Fruit fly (Drosophila melanogaster) whole organism, embryonic: Measurements from ENCODE around the gene CG31406.

ENCODE experiments used
- Awh ChIP-seq: fragments of 200-800 bp; sonication (Bioruptor generic); IDR thresholded peaks from 2 replicates; pipeline ENCODE4, ENCODE4 v1.3.6; 2022; ENCODE audit warnings: missing biosample characterization, missing genetic modification characterization
- BEAF-32 ChIP-seq: fragments of 200-800 bp; sonication (Bioruptor generic); optimal IDR thresholded peaks from 3 replicates; lab custom pipeline; 2017; ENCODE audit warnings: missing biosample characterization, missing genetic modification characterization, mild to moderate bottlenecking, moderate library complexity, missing genetic modification reagents
- Bgb ChIP-seq: fragments of 200-800 bp; sonication (Bioruptor generic); IDR thresholded peaks from 2 replicates; pipeline ENCODE4 v1.3.6; 2022; ENCODE audit warnings: missing biosample characterization, missing genetic modification characterization; ENCODE audit not compliant: partially characterized antibody
- CG10462 ChIP-seq: fragments of 200-800 bp; sonication (Bioruptor generic); optimal IDR thresholded peaks from 2 replicates; lab custom pipeline; 2016; ENCODE audit warnings: missing biosample characterization, missing genetic modification characterization
- CG11560 ChIP-seq: fragments of 200-800 bp; sonication (Bioruptor generic); IDR thresholded peaks from 3 replicates; pipeline ENCODE4 v1.3.6; 2022; ENCODE audit warnings: missing biosample characterization, missing genetic modification characterization
- CG11696 ChIP-seq: fragments of 200-800 bp; sonication (Bioruptor generic); IDR thresholded peaks from 2 replicates; pipeline ENCODE4 v1.3.6; 2022; ENCODE audit warnings: missing biosample characterization, missing genetic modification characterization
- CG12659 ChIP-seq: fragments of 200-800 bp; sonication (Bioruptor generic); optimal IDR thresholded peaks from 3 replicates; lab custom pipeline; 2017; ENCODE audit warnings: mild to moderate bottlenecking, missing biosample characterization, missing genetic modification reagents, missing genetic modification characterization
- CG13287 ChIP-seq: fragments of 200-800 bp; sonication (Bioruptor generic); IDR thresholded peaks from 2 replicates; pipeline ENCODE4 v1.3.6; 2022; ENCODE audit warnings: missing biosample characterization, missing genetic modification characterization; ENCODE audit not compliant: partially characterized antibody
- CG16813 ChIP-seq: fragments of 200-800 bp; sonication (Bioruptor generic); IDR thresholded peaks from 3 replicates; pipeline ENCODE4 v1.3.6; 2022; ENCODE audit warnings: missing biosample characterization, missing genetic modification characterization; ENCODE audit not compliant: partially characterized antibody
- CG16815 ChIP-seq: fragments of 200-800 bp; sonication (Bioruptor generic); optimal IDR thresholded peaks from 3 replicates; lab custom pipeline; 2017; ENCODE audit warnings: missing biosample characterization, mild to moderate bottlenecking, missing genetic modification characterization
- CG18764 ChIP-seq: fragments of 200-800 bp; sonication (Bioruptor generic); optimal IDR thresholded peaks from 3 replicates; lab custom pipeline; 2016; ENCODE audit warnings: missing biosample characterization, missing genetic modification characterization
- CG2129 ChIP-seq: fragments of 200-800 bp; sonication (Bioruptor generic); IDR thresholded peaks from 2 replicates; pipeline ENCODE4 v1.3.6; 2022; ENCODE audit warnings: missing biosample characterization, missing genetic modification characterization; ENCODE audit not compliant: partially characterized antibody
- CG4617 ChIP-seq: fragments of 200-800 bp; sonication (Bioruptor generic); optimal IDR thresholded peaks from 3 replicates; lab custom pipeline; 2016; ENCODE audit warnings: missing biosample characterization, missing genetic modification characterization, borderline replicate concordance
- CG4707 ChIP-seq: fragments of 200-800 bp; sonication (Bioruptor generic); optimal IDR thresholded peaks from 2 replicates; lab custom pipeline; 2018; ENCODE audit warnings: missing biosample characterization, mild to moderate bottlenecking, missing genetic modification characterization, moderate library complexity
- CG6683 ChIP-seq: fragments of 200-800 bp; sonication (Bioruptor generic); optimal IDR thresholded peaks from 2 replicates; lab custom pipeline; 2017; ENCODE audit warnings: missing biosample characterization, mild to moderate bottlenecking, missing genetic modification characterization, missing genetic modification reagents
- CG6813 ChIP-seq: fragments of 200-800 bp; sonication (Bioruptor generic); optimal IDR thresholded peaks from 2 replicates; lab custom pipeline; 2017; ENCODE audit warnings: missing biosample characterization, missing genetic modification characterization, mild to moderate bottlenecking, moderate library complexity, missing genetic modification reagents
- CG8388 ChIP-seq: fragments of 200-800 bp; sonication (Bioruptor generic); optimal IDR thresholded peaks from 2 replicates; lab custom pipeline; 2019; ENCODE audit warnings: missing biosample characterization, mild to moderate bottlenecking, missing genetic modification characterization, moderate library complexity
- CG9609 ChIP-seq: fragments of 200-800 bp; sonication (Bioruptor generic); optimal IDR thresholded peaks from 3 replicates; lab custom pipeline; 2016; ENCODE audit warnings: missing biosample characterization, missing genetic modification characterization
- Dp ChIP-seq: fragments of 200-800 bp; sonication (Bioruptor generic); optimal IDR thresholded peaks from 2 replicates; lab custom pipeline; 2018; ENCODE audit warnings: missing biosample characterization, mild to moderate bottlenecking, missing genetic modification characterization, moderate library complexity
- E2f2 ChIP-seq: fragments of 200-800 bp; sonication (Bioruptor generic); IDR thresholded peaks from 2 replicates; pipeline ENCODE4 v1.3.6; 2022; ENCODE audit warnings: missing biosample characterization, missing genetic modification characterization
- Ets97D ChIP-seq: fragments of 200-800 bp; sonication (Bioruptor generic); optimal IDR thresholded peaks from 3 replicates; lab custom pipeline; 2016; ENCODE audit warnings: missing biosample characterization, missing genetic modification characterization
- H2.0 ChIP-seq: fragments of 200-800 bp; sonication (Bioruptor generic); IDR thresholded peaks from 2 replicates; pipeline ENCODE4 v1.3.6; 2022; ENCODE audit warnings: missing biosample characterization, missing genetic modification characterization
- HLH54F ChIP-seq: fragments of 200-800 bp; sonication (Bioruptor generic); optimal IDR thresholded peaks from 3 replicates; lab custom pipeline; 2016; ENCODE audit warnings: missing biosample characterization, missing genetic modification characterization
- Med ChIP-seq: fragments of 200-800 bp; sonication (Bioruptor generic); peaks from one replicate; lab custom pipeline; 2016; ENCODE audit warnings: missing biosample characterization, missing genetic modification characterization, mild to moderate bottlenecking, inconsistent platforms, moderate library complexity
- TFAM ChIP-seq: fragments of 200-800 bp; sonication (Bioruptor generic); optimal IDR thresholded peaks from 2 replicates; lab custom pipeline; 2017; ENCODE audit warnings: missing biosample characterization, missing genetic modification characterization, inconsistent platforms
- Trl ChIP-seq, 3 experiments: fragments of >200 bp in 2 of 3; fragments of 200-800 bp in 1 of 3; sonication (Bioruptor generic) in 1 of 3; optimal IDR thresholded peaks; 2 replicates in 1 of 3; 3 replicates in 2 of 3; lab custom pipeline; 2016 to 2017; ENCODE audit warnings: missing biosample characterization in 1 of 3, missing genetic modification characterization in 1 of 3
- bbx ChIP-seq: fragments of 200-800 bp; sonication (Bioruptor generic); IDR thresholded peaks from 2 replicates; pipeline ENCODE4 v1.3.6; 2022; ENCODE audit warnings: missing biosample characterization, missing genetic modification characterization; ENCODE audit not compliant: partially characterized antibody
- bowl ChIP-seq: fragments of 200-800 bp; sonication (Bioruptor generic); IDR thresholded peaks from 2 replicates; pipeline ENCODE4 v1.3.6; 2022; ENCODE audit warnings: missing biosample characterization, missing genetic modification characterization
- cg ChIP-seq: fragments of 200-800 bp; sonication (Bioruptor generic); optimal IDR thresholded peaks from 3 replicates; lab custom pipeline; 2019; ENCODE audit warnings: missing biosample characterization, mild to moderate bottlenecking, missing genetic modification characterization, moderate library complexity
- chn ChIP-seq: fragments of 200-800 bp; sonication (Bioruptor generic); optimal IDR thresholded peaks from 2 replicates; lab custom pipeline; 2016; ENCODE audit warnings: missing biosample characterization, missing genetic modification characterization
- da ChIP-seq: fragments of 200-800 bp; sonication (Bioruptor generic); optimal IDR thresholded peaks from 2 replicates; lab custom pipeline; 2016; ENCODE audit warnings: missing biosample characterization, missing genetic modification characterization
- dmrt99B ChIP-seq: fragments of 200-800 bp; sonication (Bioruptor generic); optimal IDR thresholded peaks from 2 replicates; lab custom pipeline; 2018; ENCODE audit warnings: missing biosample characterization, mild to moderate bottlenecking, missing genetic modification characterization, moderate library complexity
- eve ChIP-seq, 2 experiments: fragments of >200 bp; optimal IDR thresholded peaks; 2 replicates each; lab custom pipeline; 2017; ENCODE audit warnings: missing biosample characterization in 2 of 2, missing genetic modification characterization in 2 of 2
- fd96Cb ChIP-seq: fragments of 200-800 bp; sonication (Bioruptor generic); optimal IDR thresholded peaks from 2 replicates; lab custom pipeline; 2018; ENCODE audit warnings: missing biosample characterization, mild to moderate bottlenecking, missing genetic modification characterization, moderate library complexity
- fu2 ChIP-seq: fragments of 200-800 bp; sonication (Bioruptor generic); optimal IDR thresholded peaks from 2 replicates; lab custom pipeline; 2016; ENCODE audit warnings: missing biosample characterization, missing genetic modification characterization
- lmd ChIP-seq: fragments of 200-800 bp; sonication (Bioruptor generic); IDR thresholded peaks from 2 replicates; pipeline ENCODE4 v1.3.6; 2022; ENCODE audit warnings: missing biosample characterization, missing genetic modification characterization
- mld ChIP-seq: fragments of 200-800 bp; sonication (Bioruptor generic); IDR thresholded peaks from 3 replicates; pipeline ENCODE4 v1.3.6; 2022; ENCODE audit warnings: missing biosample characterization, missing genetic modification characterization; ENCODE audit not compliant: partially characterized antibody
- nerfin-1 ChIP-seq: fragments of 200-800 bp; sonication (Bioruptor generic); optimal IDR thresholded peaks from 3 replicates; lab custom pipeline; 2019; ENCODE audit warnings: missing biosample characterization, mild to moderate bottlenecking, missing genetic modification characterization, moderate library complexity
- peb ChIP-seq: fragments of 200-800 bp; sonication (Bioruptor generic); IDR thresholded peaks from 2 replicates; pipeline ENCODE4 v1.3.6; 2022; ENCODE audit warnings: missing biosample characterization, missing genetic modification characterization
- phol ChIP-seq: fragments of 200-800 bp; sonication (Bioruptor generic); optimal IDR thresholded peaks from 3 replicates; lab custom pipeline; 2018; ENCODE audit warnings: missing biosample characterization, mild to moderate bottlenecking, missing genetic modification characterization, moderate library complexity
- psq ChIP-seq: fragments of 200-800 bp; sonication (Bioruptor generic); optimal IDR thresholded peaks from 2 replicates; lab custom pipeline; 2017; ENCODE audit warnings: missing biosample characterization, missing genetic modification characterization
- pzg ChIP-seq: fragments of 200-800 bp; sonication (Bioruptor generic); optimal IDR thresholded peaks from 3 replicates; lab custom pipeline; 2018; ENCODE audit warnings: missing biosample characterization, mild to moderate bottlenecking, missing genetic modification characterization, moderate library complexity
- salm ChIP-seq: fragments of 200-800 bp; sonication (Bioruptor generic); optimal IDR thresholded peaks from 2 replicates; lab custom pipeline; 2018; ENCODE audit warnings: missing biosample characterization, mild to moderate bottlenecking, missing genetic modification characterization
- sna ChIP-seq: fragments of 200-800 bp; sonication (Bioruptor generic); IDR thresholded peaks from 2 replicates; pipeline ENCODE4 v1.3.6; 2022; ENCODE audit warnings: missing biosample characterization, missing genetic modification characterization; ENCODE audit not compliant: partially characterized antibody
- toy ChIP-seq: fragments of 200-800 bp; sonication (Bioruptor generic); IDR thresholded peaks from 2 replicates; pipeline ENCODE4 v1.3.6; 2022; ENCODE audit warnings: missing biosample characterization, missing genetic modification characterization
- unc-4 ChIP-seq: fragments of 200-800 bp; sonication (Bioruptor generic); IDR thresholded peaks from 2 replicates; pipeline ENCODE4 v1.3.6; 2022; ENCODE audit warnings: missing biosample characterization, missing genetic modification characterization; ENCODE audit not compliant: partially characterized antibody
- vnd ChIP-seq: fragments of 200-800 bp; sonication (Bioruptor generic); IDR thresholded peaks from 3 replicates; pipeline ENCODE4 v1.3.6; 2022; ENCODE audit warnings: missing biosample characterization, missing genetic modification characterization; ENCODE audit not compliant: partially characterized antibody

Gene CG31406

dm6 chr3R:10330734-10331642 lies 17.6 kb upstream of the CG31406 start, which contains the start of the genes Bruce and CG12818 (continued):
- TF ChIP-seq dmrt99B (tag; lab: Kevin White, UChicago): no peak
- TF ChIP-seq CG4707 (GFP tag; lab: Kevin White, UChicago): no peak
- no peak for TF ChIP-seq psq
- peak; percentile 15 for TF ChIP-seq fu2
- peak; percentile 100 for TF ChIP-seq CG11560 (tag; lab: Robert Waterston, UW)
- TF ChIP-seq CG9609 (GFP tag; lab: Kevin White, UChicago): peak; percentile 2
- no peak for TF ChIP-seq chn (GFP tag; lab: Kevin White, UChicago)
- no peak for TF ChIP-seq eve (GFP tag; optimal IDR thresholded peaks at IDR 0.05; lab: Kevin White, UChicago)
- peak; percentile 79 for TF ChIP-seq Bgb (GFP tag; lab: Robert Waterston, UW)
- TF ChIP-seq pzg: peak; percentile 77
- TF ChIP-seq CG11696 (GFP tag; lab: Robert Waterston, UW): no peak
- peak; percentile 60 for TF ChIP-seq Med (GFP tag; lab: Kevin White, UChicago)
- TF ChIP-seq CG6813 (GFP tag; lab: Kevin White, UChicago): no peak
- no peak for TF ChIP-seq H2.0 (GFP tag; lab: Robert Waterston, UW)
- peak; percentile 50 for TF ChIP-seq CG12659
- TF ChIP-seq CG16815 (GFP tag; lab: Kevin White, UChicago): no peak
- no peak for TF ChIP-seq lmd (GFP tag; lab: Robert Waterston, UW)
- TF ChIP-seq vnd (GFP tag; lab: Robert Waterston, UW): peak; percentile 78
- TF ChIP-seq unc-4 (GFP tag; lab: Robert Waterston, UW): peak; percentile 59
- TF ChIP-seq TFAM (GFP tag; lab: Kevin White, UChicago): no peak
- TF ChIP-seq peb (GFP tag; lab: Robert Waterston, UW): no peak
- peak; percentile 86 for TF ChIP-seq CG16813 (GFP tag; lab: Robert Waterston, UW)
- TF ChIP-seq CG4617 (GFP tag; lab: Kevin White, UChicago): peak; percentile 95
- no peak for TF ChIP-seq CG8388 (GFP tag; lab: Kevin White, UChicago)
- peak; percentile 74 for TF ChIP-seq bbx (GFP tag; lab: Robert Waterston, UW)
- TF ChIP-seq CG18764: no peak
- TF ChIP-seq da: no peak
- peak; percentile 53 for TF ChIP-seq BEAF-32 (GFP tag; lab: Kevin White, UChicago)
- TF ChIP-seq Dp: peak; percentile 50
- peak; percentile 83 for TF ChIP-seq sna
- TF ChIP-seq cg (GFP tag; lab: Kevin White, UChicago): peak; percentile 71
- no peak for TF ChIP-seq toy
- no peak for TF ChIP-seq salm
- TF ChIP-seq E2f2: peak; percentile 59; the same call in 1 of the 2 replicates
- no peak for TF ChIP-seq HLH54F (GFP tag; lab: Kevin White, UChicago)
- TF ChIP-seq nerfin-1 (tag; lab: Kevin White, UChicago): no peak
- TF ChIP-seq Trl (optimal IDR thresholded peaks at IDR 0.05; lab: Kevin White, UChicago): no peak
- no peak for TF ChIP-seq Trl (GFP tag; optimal IDR thresholded peaks at IDR 0.05; lab: Kevin White, UChicago)
- TF ChIP-seq phol (tag; lab: Kevin White, UChicago): peak; percentile 52
- TF ChIP-seq Ets97D (GFP tag; lab: Kevin White, UChicago): peak; percentile 64
- TF ChIP-seq Awh: no peak
- TF ChIP-seq CG13287: peak; percentile 82
- TF ChIP-seq CG10462 (GFP tag; lab: Kevin White, UChicago): no peak
- TF ChIP-seq mld (GFP tag; lab: Robert Waterston, UW): peak; percentile 64; the same call in 1 of the 3 replicates
- TF ChIP-seq CG6683 (GFP tag; lab: Kevin White, UChicago): no peak
- peak; percentile 51 for TF ChIP-seq CG2129 (GFP tag; lab: Robert Waterston, UW)
- no peak for TF ChIP-seq fd96Cb
- no peak for TF ChIP-seq bowl (GFP tag; lab: Robert Waterston, UW)
